Fruit fly (Drosophila melanogaster) whole organism, adult: ENCODE data around the gene Nazo.
A peak's percentile ranks its signal among the peaks of the same experiment; 100 is the strongest.

ENCODE experiments used
- CG11617 ChIP-seq: fragments of 200-800 bp; sonication (Bioruptor generic); optimal IDR thresholded peaks from 2 replicates; lab custom pipeline; 2017; ENCODE audit warnings: mild to moderate bottlenecking, missing biosample characterization, missing genetic modification reagents, missing genetic modification characterization
- CG12768 ChIP-seq: fragments of 200-800 bp; sonication (Bioruptor generic); optimal IDR thresholded peaks from 2 replicates; lab custom pipeline; 2017; ENCODE audit warnings: missing biosample characterization, missing genetic modification characterization, mild to moderate bottlenecking, moderate library complexity, missing genetic modification reagents
- CG14711 ChIP-seq: fragments of 200-800 bp; sonication (Bioruptor generic); optimal IDR thresholded peaks from 2 replicates; lab custom pipeline; 2018; ENCODE audit warnings: missing biosample characterization, mild to moderate bottlenecking, missing genetic modification characterization, moderate library complexity
- CG1620 ChIP-seq: fragments of 200-800 bp; sonication (Bioruptor generic); optimal IDR thresholded peaks from 2 replicates; lab custom pipeline; 2016; ENCODE audit warnings: missing biosample characterization, missing genetic modification characterization
- CG33017 ChIP-seq: fragments of 200-800 bp; sonication (Bioruptor generic); optimal IDR thresholded peaks from 2 replicates; lab custom pipeline; 2018; ENCODE audit warnings: missing biosample characterization, mild to moderate bottlenecking, missing genetic modification characterization, moderate library complexity
- CG5204 ChIP-seq: fragments of 200-800 bp; sonication (Bioruptor generic); optimal IDR thresholded peaks from 2 replicates; lab custom pipeline; 2016; ENCODE audit warnings: missing biosample characterization, missing genetic modification characterization
- CG7045 ChIP-seq: fragments of 200-800 bp; sonication (Bioruptor generic); optimal IDR thresholded peaks from 2 replicates; lab custom pipeline; 2017; ENCODE audit warnings: missing biosample characterization, mild to moderate bottlenecking, missing genetic modification characterization
- CG7101 ChIP-seq: fragments of 200-800 bp; sonication (Bioruptor generic); optimal IDR thresholded peaks from 2 replicates; lab custom pipeline; 2018; ENCODE audit warnings: missing biosample characterization, mild to moderate bottlenecking, missing genetic modification characterization, moderate library complexity
- Clk ChIP-seq: fragments of 200-800 bp; sonication (Bioruptor generic); optimal IDR thresholded peaks from 2 replicates; lab custom pipeline; 2017; ENCODE audit warnings: missing biosample characterization, missing genetic modification characterization
- Crg-1 ChIP-seq: fragments of 200-800 bp; sonication (Bioruptor generic); optimal IDR thresholded peaks from 2 replicates; lab custom pipeline; 2016; ENCODE audit warnings: missing biosample characterization, missing genetic modification characterization
- Hr96 ChIP-seq: fragments of 200-800 bp; sonication (Bioruptor generic); optimal IDR thresholded peaks from 2 replicates; lab custom pipeline; 2016; ENCODE audit warnings: missing biosample characterization, missing genetic modification characterization
- Mnt ChIP-seq: fragments of 200-800 bp; sonication (Bioruptor generic); optimal IDR thresholded peaks from 2 replicates; lab custom pipeline; 2016; ENCODE audit warnings: missing biosample characterization, mild to moderate bottlenecking, missing genetic modification characterization
- bab1 ChIP-seq: fragments of 200-800 bp; sonication (Bioruptor generic); optimal IDR thresholded peaks from 3 replicates; lab custom pipeline; 2019; ENCODE audit warnings: missing biosample characterization, mild to moderate bottlenecking, missing genetic modification characterization, moderate library complexity
- cic ChIP-seq: fragments of 200-800 bp; sonication (Bioruptor generic); optimal IDR thresholded peaks from 2 replicates; lab custom pipeline; 2017; ENCODE audit warnings: missing biosample characterization, mild to moderate bottlenecking, missing genetic modification characterization, moderate library complexity
- cnc ChIP-seq, 2 experiments: fragments of >200 bp; optimal IDR thresholded peaks; 2 replicates each; lab custom pipeline; 2017
- kay ChIP-seq: fragments of 200-800 bp; sonication (Bioruptor generic); peaks from one replicate; lab custom pipeline; 2016; ENCODE audit warnings: missing biosample characterization, missing genetic modification characterization, borderline replicate concordance
- ovo ChIP-seq: fragments of 200-800 bp; sonication (Bioruptor generic); optimal IDR thresholded peaks from 2 replicates; lab custom pipeline; 2016; ENCODE audit warnings: missing biosample characterization, missing genetic modification characterization
- pad ChIP-seq: fragments of 200-800 bp; sonication (Bioruptor generic); optimal IDR thresholded peaks from 3 replicates; lab custom pipeline; 2017; ENCODE audit warnings: missing biosample characterization, missing genetic modification characterization, mild to moderate bottlenecking, moderate library complexity, missing genetic modification reagents
- tj ChIP-seq: fragments of 200-800 bp; sonication (Bioruptor generic); optimal IDR thresholded peaks from 3 replicates; lab custom pipeline; 2017; ENCODE audit warnings: missing biosample characterization, mild to moderate bottlenecking, missing genetic modification characterization, moderate library complexity
- toe ChIP-seq: fragments of 200-800 bp; sonication (Bioruptor generic); optimal IDR thresholded peaks from 2 replicates; lab custom pipeline; 2016; ENCODE audit warnings: missing biosample characterization, missing genetic modification characterization

Gene Nazo

DNA sequence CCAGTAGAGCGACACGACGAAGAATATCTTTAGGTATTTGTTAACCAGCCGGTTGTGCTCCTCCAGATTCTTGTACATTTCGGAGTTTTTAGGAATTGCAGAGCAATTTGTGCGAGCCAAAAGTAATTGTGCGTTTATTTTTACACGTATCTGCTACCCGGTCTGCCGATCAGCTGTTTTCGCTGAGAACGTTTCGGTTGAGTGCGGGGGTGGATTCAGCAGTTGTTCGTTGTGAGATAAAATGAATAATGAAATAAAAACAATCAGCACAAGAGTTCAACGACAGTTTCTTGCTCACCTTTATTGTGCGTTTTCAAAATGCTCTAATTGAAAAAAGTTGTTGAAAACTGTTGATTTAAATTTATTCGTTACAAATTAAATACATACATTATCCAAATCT lies 16.2 kb downstream of the Nazo start, which contains the start of gene nac:
TSS of gene nac (minus strand) at position 176 of the 400 bp plus-strand sequence.
- no peak for TF ChIP-seq CG33017 (tag; lab: Kevin White, UChicago)
- TF ChIP-seq Mnt (GFP tag; lab: Kevin White, UChicago): peak; percentile 6
- no peak for TF ChIP-seq tj (GFP tag; lab: Kevin White, UChicago)
- TF ChIP-seq bab1 (GFP tag; lab: Kevin White, UChicago): peak; percentile 64
- no peak for TF ChIP-seq CG5204 (GFP tag; lab: Kevin White, UChicago)
- TF ChIP-seq Hr96 (GFP tag; lab: Kevin White, UChicago): no peak
- TF ChIP-seq CG11617 (GFP tag; lab: Kevin White, UChicago): no peak
- no peak for TF ChIP-seq CG14711 (tag; lab: Kevin White, UChicago)
- TF ChIP-seq CG7045 (GFP tag; lab: Kevin White, UChicago): no peak
- no peak for TF ChIP-seq toe (GFP tag; lab: Kevin White, UChicago)
- peak; percentile 8 for TF ChIP-seq CG12768 (GFP tag; lab: Kevin White, UChicago)
- no peak for TF ChIP-seq CG1620
- TF ChIP-seq ovo (GFP tag; lab: Kevin White, UChicago): no peak
- peak; percentile 7 for TF ChIP-seq pad

DNA sequence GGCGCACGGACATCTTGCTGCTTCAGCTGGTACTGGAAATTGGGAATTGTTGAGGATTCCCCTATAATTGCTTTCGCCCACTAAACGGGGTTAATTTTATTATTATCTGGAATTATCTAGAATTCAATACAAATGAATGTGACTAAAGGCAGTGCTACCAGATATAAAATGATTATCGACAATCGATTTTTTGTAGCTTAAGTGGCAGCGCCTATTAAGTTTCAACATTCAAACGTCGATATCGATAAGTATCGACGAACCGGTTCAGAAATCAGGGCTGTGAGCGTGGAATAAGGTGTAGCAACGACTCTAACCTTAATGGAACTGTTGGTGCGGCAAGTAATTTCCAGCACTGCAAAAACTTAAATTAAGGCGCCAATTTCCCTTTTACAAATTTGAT lies 17.4 kb downstream of the Nazo start, which contains the start of gene Sgt1:
TSS of gene Sgt1 (minus strand) at position 165 of the 400 bp plus-strand sequence.
- no peak for TF ChIP-seq tj (GFP tag; lab: Kevin White, UChicago)
- peak; percentile 41 for TF ChIP-seq Clk (GFP tag; lab: Kevin White, UChicago)
- peak; percentile 74 for TF ChIP-seq Crg-1
- TF ChIP-seq CG7101 (tag; lab: Kevin White, UChicago): peak; percentile 64
- TF ChIP-seq bab1 (GFP tag; lab: Kevin White, UChicago): peak; percentile 53
- TF ChIP-seq cic (GFP tag; lab: Kevin White, UChicago): peak; percentile 64
- TF ChIP-seq CG33017 (tag; lab: Kevin White, UChicago): peak; percentile 29
- no peak for TF ChIP-seq Hr96 (GFP tag; lab: Kevin White, UChicago)
- peak; percentile 21 for TF ChIP-seq ovo (GFP tag; lab: Kevin White, UChicago)
- TF ChIP-seq CG14711 (tag; lab: Kevin White, UChicago): peak; percentile 1
- TF ChIP-seq toe (GFP tag; lab: Kevin White, UChicago): peak; percentile 64
- peak; percentile 76 for TF ChIP-seq CG1620
- peak; percentile 34 for TF ChIP-seq CG12768 (GFP tag; lab: Kevin White, UChicago)
- peak; percentile 66 for TF ChIP-seq Mnt (GFP tag; lab: Kevin White, UChicago)
- peak; percentile 11 for TF ChIP-seq CG11617 (GFP tag; lab: Kevin White, UChicago)
- TF ChIP-seq CG7045 (GFP tag; lab: Kevin White, UChicago): no peak

DNA sequence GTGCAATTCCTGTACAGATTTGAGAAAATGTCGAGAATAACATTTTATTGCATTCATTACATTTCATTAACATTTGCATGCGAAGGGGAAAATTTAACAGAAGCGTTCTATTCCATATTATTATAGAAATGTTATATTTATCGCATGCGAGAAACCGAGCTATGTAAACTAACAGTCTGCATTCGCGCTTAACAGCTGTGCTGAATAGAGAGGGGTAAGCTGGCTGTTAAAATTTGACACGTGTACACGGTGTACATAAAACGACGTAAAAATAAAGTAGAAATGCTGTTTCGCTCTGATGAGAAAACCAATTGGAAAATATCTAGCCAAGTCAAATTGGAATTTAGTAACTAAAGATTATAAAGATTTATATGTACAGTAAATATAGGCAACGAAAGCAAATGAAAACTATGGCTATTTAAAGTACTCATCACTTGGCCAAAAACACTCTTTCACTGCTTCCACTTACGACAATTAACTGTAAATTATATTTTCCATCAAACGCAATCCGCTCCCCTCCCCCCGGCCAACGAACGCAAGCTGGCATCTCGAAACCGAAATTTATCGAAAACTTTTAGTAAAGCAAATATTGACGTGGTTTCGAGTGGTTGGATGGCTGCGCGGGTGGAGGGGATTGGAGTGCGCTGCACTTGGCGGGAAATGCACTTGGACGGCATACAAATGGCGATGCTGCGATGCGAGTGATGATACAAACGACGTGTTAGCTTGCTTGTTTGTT lies 18.7 kb downstream of the Nazo start:
- TF ChIP-seq bab1 (GFP tag; lab: Kevin White, UChicago) (no peak), CG12768 (GFP tag; lab: Kevin White, UChicago) (peak; percentile 2), pad (peak; percentile 99), CG1620 (no peak), Crg-1 (no peak)

DNA sequence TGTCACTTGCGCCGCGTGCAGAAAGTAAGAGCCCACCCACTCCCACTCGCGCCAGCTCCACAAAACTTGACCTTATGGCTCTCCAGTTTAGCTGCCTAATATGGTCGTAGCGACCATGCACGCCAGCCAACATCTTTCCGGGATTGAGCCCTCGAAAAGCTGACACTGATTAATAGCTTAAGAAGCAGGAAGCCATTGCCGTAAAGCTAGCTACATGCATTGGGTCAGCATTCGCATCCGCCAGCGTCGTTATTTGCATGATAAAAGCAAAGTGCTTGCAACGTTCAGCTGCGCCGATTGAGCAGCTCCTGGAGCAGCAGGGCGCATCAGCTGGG lies 19.2 kb downstream of the Nazo start:
- TF ChIP-seq kay (GFP tag; lab: Kevin White, UChicago) (no peak), CG33017 (tag; lab: Kevin White, UChicago) (no peak), Crg-1 (no peak)

DNA sequence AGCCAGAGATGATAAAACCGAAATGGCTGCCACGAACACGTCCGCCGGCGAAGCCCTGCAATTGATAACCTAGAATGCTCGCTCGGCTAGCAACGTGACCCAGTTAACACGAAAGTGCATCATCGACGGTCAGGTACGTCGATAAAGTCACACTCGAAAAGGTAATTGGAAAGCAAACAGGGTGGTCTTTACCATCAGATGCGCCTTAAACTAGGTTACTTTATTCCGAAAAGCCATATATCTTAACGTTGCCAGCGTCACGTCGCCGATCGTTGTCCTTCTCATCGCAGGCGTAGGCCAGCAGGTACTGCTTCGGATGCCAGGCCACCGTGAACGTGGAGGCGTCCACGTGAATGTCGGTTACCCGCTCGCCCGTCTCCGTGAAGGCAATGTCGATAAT lies 19.6 kb downstream of the Nazo start:
- TF ChIP-seq CG7045 (GFP tag; lab: Kevin White, UChicago): no peak
- no peak for TF ChIP-seq CG5204 (GFP tag; lab: Kevin White, UChicago)
- no peak for TF ChIP-seq Crg-1
- TF ChIP-seq CG11617 (GFP tag; lab: Kevin White, UChicago): no peak
- TF ChIP-seq cic (GFP tag; lab: Kevin White, UChicago): no peak
- TF ChIP-seq ovo (GFP tag; lab: Kevin White, UChicago): no peak
- TF ChIP-seq bab1 (GFP tag; lab: Kevin White, UChicago): no peak

DNA sequence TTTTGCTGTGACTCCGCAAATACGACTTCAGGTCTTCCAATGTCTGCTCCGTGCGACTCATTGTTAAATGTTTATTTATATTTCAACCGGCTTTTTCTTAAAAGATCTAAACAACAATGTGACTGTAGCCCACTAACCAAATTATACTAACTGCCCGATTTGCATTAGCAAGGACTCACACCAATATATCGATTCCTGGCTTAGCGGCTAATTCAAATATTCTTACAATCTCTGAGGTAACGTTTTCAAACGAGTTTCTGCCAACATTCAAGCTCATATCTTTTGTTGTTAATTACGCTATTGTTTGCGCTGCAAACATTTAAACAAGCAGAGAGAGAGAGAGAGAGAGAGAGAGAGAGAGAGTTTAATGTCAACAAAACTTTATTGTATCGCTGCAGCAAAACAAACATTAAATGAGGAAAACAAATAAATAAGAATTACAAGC lies 20.9 kb downstream of the Nazo start, which contains the start of gene tex:
TSS of gene tex (minus strand) at position 131 of the 445 bp plus-strand sequence.
- TF ChIP-seq toe (GFP tag; lab: Kevin White, UChicago) (no peak), cic (GFP tag; lab: Kevin White, UChicago) (peak; percentile 24)

DNA sequence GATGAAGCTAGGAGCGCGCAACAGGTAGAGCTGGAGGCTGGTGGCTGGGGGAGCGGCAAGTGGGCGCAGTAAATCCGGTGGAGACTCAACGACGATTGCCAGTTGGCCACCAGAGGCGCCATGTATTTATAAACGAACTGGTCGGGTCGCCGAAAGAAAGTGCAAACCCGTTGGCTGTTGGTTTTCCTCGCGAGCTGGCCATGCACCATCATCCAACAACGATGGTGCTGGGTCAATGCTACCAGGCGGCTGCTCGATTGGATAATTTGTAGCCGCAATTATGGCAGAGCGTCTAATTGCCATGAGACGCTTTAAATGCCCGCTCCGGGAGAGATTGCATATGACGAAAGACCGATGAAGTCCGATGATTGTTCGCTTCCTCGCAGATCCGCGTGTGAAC lies 23.0 kb downstream of the Nazo start, which contains the start of gene CG11693:
TSS of gene CG11693 (minus strand) at position 101 of the 400 bp plus-strand sequence.
- TF ChIP-seq toe (GFP tag; lab: Kevin White, UChicago) (no peak), CG33017 (tag; lab: Kevin White, UChicago) (no peak), cnc (optimal IDR thresholded peaks at IDR 0.05; lab: Kevin White, UChicago) (no peak), CG1620 (no peak), CG12768 (GFP tag; lab: Kevin White, UChicago) (no peak), Mnt (GFP tag; lab: Kevin White, UChicago) (no peak), bab1 (GFP tag; lab: Kevin White, UChicago) (no peak), CG5204 (GFP tag; lab: Kevin White, UChicago) (no peak), cic (GFP tag; lab: Kevin White, UChicago) (no peak), CG11617 (GFP tag; lab: Kevin White, UChicago) (no peak), CG7045 (GFP tag; lab: Kevin White, UChicago) (no peak), Clk (GFP tag; lab: Kevin White, UChicago) (no peak), Crg-1 (no peak), kay (GFP tag; lab: Kevin White, UChicago) (no peak), tj (GFP tag; lab: Kevin White, UChicago) (no peak), pad (no peak), CG14711 (tag; lab: Kevin White, UChicago) (no peak)
